Fruit fly (Drosophila melanogaster) whole organism, embryonic: ENCODE results near the gene rut.

Experiments
- Ada2b ChIP-seq: fragments of 200-800 bp; sonication (Bioruptor generic); IDR thresholded peaks from 2 replicates; pipeline ENCODE4 v1.3.6; 2022; ENCODE audit warnings: missing biosample characterization, missing genetic modification characterization
- Blimp-1 ChIP-seq: fragments of 200-800 bp; sonication (Bioruptor generic); optimal IDR thresholded peaks from 3 replicates; lab custom pipeline; 2018; ENCODE audit warnings: missing biosample characterization, missing genetic modification characterization, mild to moderate bottlenecking, moderate library complexity, missing genetic modification reagents
- CG10654 ChIP-seq: fragments of 200-800 bp; sonication (Bioruptor generic); optimal IDR thresholded peaks from 2 replicates; lab custom pipeline; 2016; ENCODE audit warnings: missing biosample characterization, missing genetic modification characterization
- CG10979 ChIP-seq: fragments of 200-800 bp; sonication (Bioruptor generic); optimal IDR thresholded peaks from 2 replicates; lab custom pipeline; 2018; ENCODE audit warnings: missing biosample characterization, mild to moderate bottlenecking, missing genetic modification characterization, moderate library complexity
- CG11504 ChIP-seq: fragments of 200-800 bp; sonication (Bioruptor generic); optimal IDR thresholded peaks from 3 replicates; lab custom pipeline; 2019; ENCODE audit warnings: missing biosample characterization, mild to moderate bottlenecking, missing genetic modification characterization, moderate library complexity
- CG11696 ChIP-seq: fragments of 200-800 bp; sonication (Bioruptor generic); IDR thresholded peaks from 2 replicates; pipeline ENCODE4 v1.3.6; 2022; ENCODE audit warnings: missing biosample characterization, missing genetic modification characterization
- CG12071 ChIP-seq: fragments of 200-800 bp; sonication (Bioruptor generic); optimal IDR thresholded peaks from 3 replicates; lab custom pipeline; 2018; ENCODE audit warnings: missing biosample characterization, mild to moderate bottlenecking, missing genetic modification characterization
- CG12155 ChIP-seq: fragments of 200-800 bp; sonication (Bioruptor generic); optimal IDR thresholded peaks from 3 replicates; lab custom pipeline; 2016; ENCODE audit warnings: missing biosample characterization, missing genetic modification characterization
- CG12942 ChIP-seq: fragments of 200-800 bp; sonication (Bioruptor generic); optimal IDR thresholded peaks from 3 replicates; lab custom pipeline; 2016; ENCODE audit warnings: missing biosample characterization, missing genetic modification characterization
- CG14014 ChIP-seq: fragments of 200-800 bp; sonication (Bioruptor generic); IDR thresholded peaks from 2 replicates; pipeline ENCODE4 v1.3.6; 2022; ENCODE audit warnings: missing biosample characterization, missing genetic modification characterization
- CG15696 ChIP-seq: fragments of 200-800 bp; sonication (Bioruptor generic); optimal IDR thresholded peaks from 2 replicates; lab custom pipeline; 2019; ENCODE audit warnings: missing biosample characterization, mild to moderate bottlenecking, missing genetic modification characterization, moderate library complexity
- CG1602 ChIP-seq: fragments of 200-800 bp; sonication (Bioruptor generic); optimal IDR thresholded peaks from 3 replicates; lab custom pipeline; 2016; ENCODE audit warnings: missing biosample characterization, missing genetic modification characterization
- CG17361 ChIP-seq: fragments of 200-800 bp; sonication (Bioruptor generic); IDR thresholded peaks from 3 replicates; pipeline ENCODE4 v1.3.6; 2022; ENCODE audit warnings: missing biosample characterization, missing genetic modification characterization
- CG18599 ChIP-seq: fragments of 200-800 bp; sonication (Bioruptor generic); optimal IDR thresholded peaks from 3 replicates; lab custom pipeline; 2017; ENCODE audit warnings: missing biosample characterization, missing genetic modification characterization, mild to moderate bottlenecking, moderate library complexity, missing genetic modification reagents
- CG4282 ChIP-seq: fragments of 200-800 bp; sonication (Bioruptor generic); optimal IDR thresholded peaks from 2 replicates; lab custom pipeline; 2016; ENCODE audit warnings: missing biosample characterization, missing genetic modification characterization
- CG6654 ChIP-seq: fragments of 200-800 bp; sonication (Bioruptor generic); optimal IDR thresholded peaks from 2 replicates; lab custom pipeline; 2017; ENCODE audit warnings: missing biosample characterization, mild to moderate bottlenecking, missing genetic modification characterization
- CG6765 ChIP-seq: fragments of 200-800 bp; sonication (Bioruptor generic); optimal IDR thresholded peaks from 3 replicates; lab custom pipeline; 2017; ENCODE audit warnings: missing biosample characterization, mild to moderate bottlenecking, missing genetic modification characterization
- CG6791 ChIP-seq: fragments of 200-800 bp; sonication (Bioruptor generic); IDR thresholded peaks from 3 replicates; pipeline ENCODE4 v1.3.6; 2022; ENCODE audit warnings: missing biosample characterization, missing genetic modification characterization; ENCODE audit not compliant: partially characterized antibody
- CG6813 ChIP-seq: fragments of 200-800 bp; sonication (Bioruptor generic); optimal IDR thresholded peaks from 2 replicates; lab custom pipeline; 2017; ENCODE audit warnings: missing biosample characterization, missing genetic modification characterization, mild to moderate bottlenecking, moderate library complexity, missing genetic modification reagents
- CG7271 ChIP-seq: fragments of 200-800 bp; sonication (Bioruptor generic); optimal IDR thresholded peaks from 2 replicates; lab custom pipeline; 2018; ENCODE audit warnings: missing biosample characterization, mild to moderate bottlenecking, missing genetic modification characterization, moderate library complexity
- CG8388 ChIP-seq: fragments of 200-800 bp; sonication (Bioruptor generic); optimal IDR thresholded peaks from 2 replicates; lab custom pipeline; 2019; ENCODE audit warnings: missing biosample characterization, mild to moderate bottlenecking, missing genetic modification characterization, moderate library complexity
- CG8765 ChIP-seq: fragments of 200-800 bp; sonication (Bioruptor generic); IDR thresholded peaks from 2 replicates; pipeline ENCODE4 v1.3.6; 2022; ENCODE audit warnings: missing biosample characterization, missing genetic modification characterization
- H2.0 ChIP-seq: fragments of 200-800 bp; sonication (Bioruptor generic); IDR thresholded peaks from 2 replicates; pipeline ENCODE4 v1.3.6; 2022; ENCODE audit warnings: missing biosample characterization, missing genetic modification characterization
- Hmr ChIP-seq: fragments of 200-800 bp; sonication (Bioruptor generic); optimal IDR thresholded peaks from 3 replicates; lab custom pipeline; 2017; ENCODE audit warnings: mild to moderate bottlenecking, missing biosample characterization, missing genetic modification reagents, missing genetic modification characterization
- Myb ChIP-seq: fragments of 200-800 bp; sonication (Bioruptor generic); optimal IDR thresholded peaks from 2 replicates; lab custom pipeline; 2016; ENCODE audit warnings: missing biosample characterization, missing genetic modification characterization
- Scr ChIP-seq: fragments of 200-800 bp; sonication (Bioruptor generic); IDR thresholded peaks from 2 replicates; pipeline ENCODE4 v1.3.6; 2022; ENCODE audit warnings: missing biosample characterization, missing genetic modification characterization; ENCODE audit not compliant: partially characterized antibody
- Sox100B ChIP-seq: fragments of 200-800 bp; sonication (Bioruptor generic); optimal IDR thresholded peaks from 3 replicates; lab custom pipeline; 2018; ENCODE audit warnings: missing biosample characterization, mild to moderate bottlenecking, missing genetic modification characterization
- Usf ChIP-seq: fragments of 200-800 bp; sonication (Bioruptor generic); optimal IDR thresholded peaks from 2 replicates; lab custom pipeline; 2017; ENCODE audit warnings: missing genotype, missing biosample characterization, missing genetic modification characterization
- abd-A ChIP-seq: fragments of 200-800 bp; sonication (Bioruptor generic); optimal IDR thresholded peaks from 3 replicates; lab custom pipeline; 2019; ENCODE audit warnings: missing biosample characterization, mild to moderate bottlenecking, missing genetic modification characterization, moderate library complexity
- br ChIP-seq: fragments of >200 bp; optimal IDR thresholded peaks from 2 replicates; lab custom pipeline; 2017
- corto ChIP-seq: fragments of 200-800 bp; sonication (Bioruptor generic); optimal IDR thresholded peaks from 2 replicates; lab custom pipeline; 2016; ENCODE audit warnings: missing biosample characterization, mild to moderate bottlenecking, missing genetic modification characterization, moderate library complexity
- dmrt99B ChIP-seq: fragments of 200-800 bp; sonication (Bioruptor generic); optimal IDR thresholded peaks from 2 replicates; lab custom pipeline; 2018; ENCODE audit warnings: missing biosample characterization, mild to moderate bottlenecking, missing genetic modification characterization, moderate library complexity
- ewg ChIP-seq: fragments of 200-800 bp; sonication (Bioruptor generic); optimal IDR thresholded peaks from 3 replicates; lab custom pipeline; 2017; ENCODE audit warnings: mild to moderate bottlenecking, missing biosample characterization, missing genetic modification reagents, missing genetic modification characterization
- fru ChIP-seq: fragments of >200 bp; optimal IDR thresholded peaks from 2 replicates; lab custom pipeline; 2017
- fu2 ChIP-seq: fragments of 200-800 bp; sonication (Bioruptor generic); optimal IDR thresholded peaks from 2 replicates; lab custom pipeline; 2016; ENCODE audit warnings: missing biosample characterization, missing genetic modification characterization
- gem ChIP-seq: fragments of 200-800 bp; sonication (Bioruptor generic); optimal IDR thresholded peaks from 2 replicates; lab custom pipeline; 2019; ENCODE audit warnings: missing biosample characterization, mild to moderate bottlenecking, missing genetic modification characterization, moderate library complexity
- ind ChIP-seq: fragments of 200-800 bp; sonication (Bioruptor generic); optimal IDR thresholded peaks from 3 replicates; lab custom pipeline; 2016; ENCODE audit warnings: missing biosample characterization, missing genetic modification characterization
- ro ChIP-seq: fragments of 200-800 bp; sonication (Bioruptor generic); IDR thresholded peaks from 2 replicates; pipeline ENCODE4 v1.3.6; 2022; ENCODE audit warnings: missing biosample characterization, missing genetic modification characterization
- sc ChIP-seq, 3 experiments: fragments of >200 bp in 2 of 3; fragments of 200-800 bp in 1 of 3; sonication (Bioruptor generic) in 1 of 3; optimal IDR thresholded peaks; 2 replicates in 2 of 3; 3 replicates in 1 of 3; lab custom pipeline; 2017; ENCODE audit warnings: mild to moderate bottlenecking in 1 of 3, missing biosample characterization in 1 of 3, missing genetic modification characterization in 1 of 3, missing genetic modification reagents in 1 of 3
- scrt ChIP-seq: fragments of 200-800 bp; sonication (Bioruptor generic); optimal IDR thresholded peaks from 2 replicates; lab custom pipeline; 2018; ENCODE audit warnings: missing biosample characterization, mild to moderate bottlenecking, missing genetic modification characterization, moderate library complexity
- sens ChIP-seq: fragments of 200-800 bp; sonication (Bioruptor generic); peaks from one replicate; lab custom pipeline; 2016; ENCODE audit warnings: missing biosample characterization, missing genetic modification characterization
- seq ChIP-seq: fragments of 200-800 bp; sonication (Bioruptor generic); IDR thresholded peaks from 2 replicates; pipeline ENCODE4 v1.3.6; 2022; ENCODE audit warnings: missing biosample characterization, missing genetic modification characterization
- sim ChIP-seq: fragments of 200-800 bp; sonication (Bioruptor generic); IDR thresholded peaks from 2 replicates; pipeline ENCODE4 v1.3.6; 2022; ENCODE audit warnings: missing biosample characterization, missing genetic modification characterization
- slou ChIP-seq: fragments of 200-800 bp; sonication (Bioruptor generic); optimal IDR thresholded peaks from 3 replicates; lab custom pipeline; 2016; ENCODE audit warnings: missing biosample characterization, missing genetic modification characterization
- stc ChIP-seq: fragments of 200-800 bp; sonication (Bioruptor generic); IDR thresholded peaks from 2 replicates; pipeline ENCODE4 v1.3.6; 2022; ENCODE audit warnings: missing biosample characterization, missing genetic modification characterization
- sug ChIP-seq: fragments of 200-800 bp; optimal IDR thresholded peaks from 2 replicates; lab custom pipeline; 2019; ENCODE audit warnings: missing biosample characterization, mild to moderate bottlenecking, missing genetic modification characterization, moderate library complexity
- tll ChIP-seq, 2 experiments: fragments of 200-800 bp in 1 of 2; fragments of >200 bp in 1 of 2; sonication (Bioruptor generic) in 1 of 2; optimal IDR thresholded peaks; 2 replicates each; lab custom pipeline; 2017 to 2019; ENCODE audit warnings: missing biosample characterization in 2 of 2, missing genetic modification characterization in 2 of 2, mild to moderate bottlenecking in 1 of 2, moderate library complexity in 1 of 2
- tup ChIP-seq: fragments of 200-800 bp; sonication (Bioruptor generic); optimal IDR thresholded peaks from 2 replicates; lab custom pipeline; 2016; ENCODE audit warnings: missing biosample characterization, mild to moderate bottlenecking, missing genetic modification characterization, moderate library complexity
- usp ChIP-seq: fragments of >200 bp; optimal IDR thresholded peaks from 2 replicates; lab custom pipeline; 2017; ENCODE audit warnings: missing biosample characterization, missing genetic modification characterization
- wek ChIP-seq: fragments of 200-800 bp; sonication (Bioruptor generic); optimal IDR thresholded peaks from 3 replicates; lab custom pipeline; 2018; ENCODE audit warnings: missing biosample characterization, mild to moderate bottlenecking, missing genetic modification characterization, moderate library complexity

The rut gene

DNA sequence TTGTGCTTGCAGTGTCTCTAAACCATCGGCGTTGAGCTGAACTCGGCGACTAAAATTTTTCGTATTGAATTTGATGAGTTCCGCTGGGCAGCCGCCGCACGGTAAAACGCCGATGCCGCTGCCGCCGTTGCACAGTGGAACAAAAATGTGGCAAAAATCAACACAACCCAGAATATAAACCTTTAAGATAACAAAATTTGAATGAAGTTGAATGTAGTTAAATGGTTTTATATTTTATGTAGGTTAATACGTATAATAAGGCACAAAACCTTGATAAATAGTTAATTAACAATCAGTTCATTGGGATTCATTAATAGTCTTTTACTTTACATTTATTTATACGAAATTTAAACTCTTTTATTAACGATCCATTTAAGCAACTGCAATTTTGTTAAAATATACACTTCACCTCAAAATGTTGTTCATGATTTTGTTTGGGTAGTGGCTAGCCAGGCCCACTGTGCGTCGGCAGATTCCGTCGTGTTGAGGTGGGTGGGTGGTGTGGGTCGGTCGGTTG, 60.1 kb downstream of the rut start, which contains the start of gene CG15890 (continued):
- TF ChIP-seq abd-A (tag; lab: Kevin White, UChicago) (no peak), sug (tag; lab: Kevin White, UChicago) (peak; percentile 28), Usf (no peak), CG14014 (GFP tag; lab: Robert Waterston, UW) (peak; percentile 31; the same call in 1 of the 2 replicates), ro (GFP tag; lab: Robert Waterston, UW) (no peak), fru (lab: Kevin White, UChicago) (no peak), br (lab: Kevin White, UChicago) (no peak), scrt (GFP tag; lab: Kevin White, UChicago) (peak; percentile 2), CG8388 (peak; percentile 65), ewg (GFP tag; lab: Kevin White, UChicago) (peak; percentile 43), Hmr (GFP tag; lab: Kevin White, UChicago) (peak; percentile 58), Ada2b (GFP tag; lab: Robert Waterston, UW) (0 out of 2 replicates have a peak, but pooled peaks have one; percentile 3), CG17361 (GFP tag; lab: Robert Waterston, UW) (peak; percentile 82), sim (GFP tag; lab: Robert Waterston, UW) (no peak), CG6791 (GFP tag; lab: Robert Waterston, UW) (no peak), gem (tag; lab: Kevin White, UChicago) (peak; percentile 86), dmrt99B (tag; lab: Kevin White, UChicago) (peak; percentile 84), Sox100B (GFP tag; lab: Kevin White, UChicago) (peak; percentile 84), CG10654 (GFP tag; lab: Kevin White, UChicago) (peak; percentile 30), H2.0 (no peak), Myb (no peak), CG8765 (no peak), CG12942 (GFP tag; lab: Kevin White, UChicago) (peak; percentile 10), stc (GFP tag; lab: Robert Waterston, UW) (0 out of 2 replicates have a peak, but pooled peaks have one; percentile 11), CG10979 (peak; percentile 66), CG18599 (GFP tag; lab: Kevin White, UChicago) (peak; percentile 63), CG12155 (GFP tag; lab: Kevin White, UChicago) (peak; percentile 4), ind (GFP tag; lab: Kevin White, UChicago) (peak; percentile 54), seq (GFP tag; lab: Robert Waterston, UW) (0 out of 2 replicates have a peak, but pooled peaks have one; percentile 31), Scr (GFP tag; lab: Robert Waterston, UW) (no peak), sens (GFP tag; lab: Kevin White, UChicago) (peak; percentile 87), wek (GFP tag; lab: Kevin White, UChicago) (no peak), CG6654 (GFP tag; lab: Kevin White, UChicago) (peak; percentile 34), CG6813 (GFP tag; lab: Kevin White, UChicago) (peak; percentile 35), Blimp-1 (GFP tag; lab: Kevin White, UChicago) (peak; percentile 68), CG12071 (peak; percentile 28), usp (no peak), CG11696 (GFP tag; lab: Robert Waterston, UW) (no peak), CG6765 (GFP tag; lab: Kevin White, UChicago) (no peak), CG4282 (GFP tag; lab: Kevin White, UChicago) (peak; percentile 4), tup (GFP tag; lab: Kevin White, UChicago) (no peak), CG11504 (peak; percentile 84), corto (GFP tag; lab: Kevin White, UChicago) (no peak), slou (GFP tag; lab: Kevin White, UChicago) (no peak), CG1602 (GFP tag; lab: Kevin White, UChicago) (peak; percentile 6), fu2 (GFP tag; lab: Kevin White, UChicago) (peak; percentile 28), CG7271 (tag; lab: Kevin White, UChicago) (no peak), sc (optimal IDR thresholded peaks at IDR 0.05; lab: Kevin White, UChicago) (no peak), sc (GFP tag; optimal IDR thresholded peaks at IDR 0.05; lab: Kevin White, UChicago) (peak; percentile 56), CG15696 (tag; lab: Kevin White, UChicago) (no peak), tll (GFP tag; optimal IDR thresholded peaks at IDR 0.05; lab: Kevin White, UChicago) (no peak)
